Fruit fly (Drosophila melanogaster): ENCODE measurements around the gene CG9727.
A peak's percentile ranks its signal among the peaks of the same experiment; 100 is the strongest.

The CG9727 gene

dm6 chr3R:6414439-6415344, 41.8 kb downstream of the CG9727 start (continued):
- TF ChIP-seq CG17359 (tag; optimal IDR thresholded peaks at IDR 0.05) (peak; percentile 48), CG6765 (GFP tag; optimal IDR thresholded peaks at IDR 0.05) (no peak), ttk (GFP tag; IDR thresholded peaks at IDR 0.05) (no peak), fd102C (GFP tag; optimal IDR thresholded peaks at IDR 0.05) (no peak), disco-r (GFP tag; optimal IDR thresholded peaks at IDR 0.05) (no peak), CG13287 (GFP tag; IDR thresholded peaks at IDR 0.05; ENCODE audit: partially characterized antibody) (no peak), CG8281 (tag; optimal IDR thresholded peaks at IDR 0.05) (no peak), HLHmδ (GFP tag; optimal IDR thresholded peaks at IDR 0.05) (no peak), CG34422 (GFP tag; IDR thresholded peaks at IDR 0.05) (no peak), vnd (GFP tag; IDR thresholded peaks at IDR 0.05; ENCODE audit: partially characterized antibody) (no peak), CG11504 (tag; optimal IDR thresholded peaks at IDR 0.05) (peak; percentile 74), CG13624 (GFP tag; optimal IDR thresholded peaks at IDR 0.05) (no peak), nmo (GFP tag; optimal IDR thresholded peaks at IDR 0.05) (peak; percentile 52), Hmx (GFP tag; optimal IDR thresholded peaks at IDR 0.05) (no peak), CG12744 (GFP tag; optimal IDR thresholded peaks at IDR 0.05) (no peak), CG3281 (GFP tag; optimal IDR thresholded peaks at IDR 0.05) (peak; percentile 54), CG15696 (tag; optimal IDR thresholded peaks at IDR 0.05) (no peak), CG11696 (GFP tag; IDR thresholded peaks at IDR 0.05) (no peak), CG3407 (GFP tag; optimal IDR thresholded peaks at IDR 0.05) (peak; percentile 99), CG4404 (GFP tag; IDR thresholded peaks at IDR 0.05) (no peak), Usf (GFP tag; optimal IDR thresholded peaks at IDR 0.05) (no peak), CG33557 (GFP tag; optimal IDR thresholded peaks at IDR 0.05) (no peak), CG3838 (GFP tag; optimal IDR thresholded peaks at IDR 0.05) (no peak), CG10267 (tag; optimal IDR thresholded peaks at IDR 0.05) (peak; percentile 10), CG7786 (GFP tag; optimal IDR thresholded peaks at IDR 0.05) (no peak), slbo (GFP tag; IDR thresholded peaks at IDR 0.05) (0 out of 2 replicates have a peak, but pooled peaks have one; percentile 42), crc (GFP tag; optimal IDR thresholded peaks at IDR 0.05) (no peak), CG8089 (GFP tag; optimal IDR thresholded peaks at IDR 0.05) (no peak), Tbp (GFP tag; optimal IDR thresholded peaks at IDR 0.05) (no peak), CG2199 (GFP tag; IDR thresholded peaks at IDR 0.05) (0 out of 3 replicates have a peak, but pooled peaks have one; percentile 68), ATbp (GFP tag; optimal IDR thresholded peaks at IDR 0.05) (no peak), HmgD (GFP tag; optimal IDR thresholded peaks at IDR 0.05) (no peak), eve (GFP tag; optimal IDR thresholded peaks at IDR 0.05) (no peak), CG17912 (GFP tag; optimal IDR thresholded peaks at IDR 0.05) (no peak), CG4707 (GFP tag; optimal IDR thresholded peaks at IDR 0.05) (no peak), CG34224 (GFP tag; IDR thresholded peaks at IDR 0.05; ENCODE audit: partially characterized antibody) (no peak), CG18599 (GFP tag; optimal IDR thresholded peaks at IDR 0.05) (peak; percentile 28), CG30403 (GFP tag; optimal IDR thresholded peaks at IDR 0.05) (peak; percentile 55), Awh (GFP tag; IDR thresholded peaks at IDR 0.05) (no peak), B-H1 (GFP tag; IDR thresholded peaks at IDR 0.05) (no peak), Chrac-16 (GFP tag; optimal IDR thresholded peaks at IDR 0.05) (no peak), CG31441 (GFP tag; IDR thresholded peaks at IDR 0.05) (peak; percentile 62), D19A (tag; optimal IDR thresholded peaks at IDR 0.05) (peak; percentile 18), sna (GFP tag; IDR thresholded peaks at IDR 0.05; ENCODE audit: partially characterized antibody) (no peak), CG14860 (GFP tag; IDR thresholded peaks at IDR 0.05; ENCODE audit: partially characterized antibody) (no peak), so (GFP tag; IDR thresholded peaks at IDR 0.05) (no peak), repo (GFP tag; optimal IDR thresholded peaks at IDR 0.05) (no peak), CG11456 (GFP tag; IDR thresholded peaks at IDR 0.05) (no peak), nerfin-2 (GFP tag; IDR thresholded peaks at IDR 0.05; ENCODE audit: partially characterized antibody) (0 out of 2 replicates have a peak, but pooled peaks have one; percentile 26)

Measured in whole organism, embryonic.